Fruit fly (Drosophila melanogaster) whole organism, embryonic: ENCODE results near the gene CG13385.

Experiments
- Atf6 ChIP-seq: fragments of 200-800 bp; sonication (Bioruptor generic); IDR thresholded peaks from 2 replicates; pipeline ENCODE4 v1.3.6; 2022; ENCODE audit warnings: missing biosample characterization, missing genetic modification characterization
- C15 ChIP-seq: fragments of 200-800 bp; sonication (Bioruptor generic); IDR thresholded peaks from 3 replicates; pipeline ENCODE4 v1.3.6; 2022; ENCODE audit warnings: missing biosample characterization, missing genetic modification characterization
- CG10209 ChIP-seq: fragments of 200-800 bp; sonication (Bioruptor generic); optimal IDR thresholded peaks from 3 replicates; lab custom pipeline; 2017; ENCODE audit warnings: missing biosample characterization, mild to moderate bottlenecking, missing genetic modification characterization, missing genetic modification reagents
- CG10543 ChIP-seq: fragments of 200-800 bp; sonication (Bioruptor generic); optimal IDR thresholded peaks from 3 replicates; lab custom pipeline; 2017; ENCODE audit warnings: missing biosample characterization, mild to moderate bottlenecking, missing genetic modification characterization, moderate library complexity
- CG11398 ChIP-seq: fragments of 200-800 bp; sonication (Bioruptor generic); optimal IDR thresholded peaks from 2 replicates; lab custom pipeline; 2016; ENCODE audit warnings: missing biosample characterization, missing genetic modification characterization
- CG12104 ChIP-seq: fragments of 200-800 bp; sonication (Bioruptor generic); optimal IDR thresholded peaks from 3 replicates; lab custom pipeline; 2016; ENCODE audit warnings: missing biosample characterization, missing genetic modification characterization
- CG12391 ChIP-seq: fragments of 200-800 bp; sonication (Bioruptor generic); optimal IDR thresholded peaks from 3 replicates; lab custom pipeline; 2018; ENCODE audit warnings: missing biosample characterization, mild to moderate bottlenecking, missing genetic modification characterization, moderate library complexity
- CG14667 ChIP-seq: fragments of 200-800 bp; sonication (Bioruptor generic); IDR thresholded peaks from 2 replicates; pipeline ENCODE4 v1.3.6; 2022; ENCODE audit warnings: missing biosample characterization, missing genetic modification characterization
- CG15514 ChIP-seq: fragments of 200-800 bp; sonication (Bioruptor generic); optimal IDR thresholded peaks from 3 replicates; lab custom pipeline; 2017; ENCODE audit warnings: missing biosample characterization, missing genetic modification characterization, mild to moderate bottlenecking, moderate library complexity, missing genetic modification reagents
- CG18599 ChIP-seq: fragments of 200-800 bp; sonication (Bioruptor generic); optimal IDR thresholded peaks from 3 replicates; lab custom pipeline; 2017; ENCODE audit warnings: missing biosample characterization, missing genetic modification characterization, mild to moderate bottlenecking, moderate library complexity, missing genetic modification reagents
- CG3065 ChIP-seq: fragments of 200-800 bp; sonication (Bioruptor generic); optimal IDR thresholded peaks from 2 replicates; lab custom pipeline; 2016; ENCODE audit warnings: missing biosample characterization, missing genetic modification characterization
- CG34422 ChIP-seq: fragments of 200-800 bp; sonication (Bioruptor generic); IDR thresholded peaks from 3 replicates; pipeline ENCODE4 v1.3.6; 2022; ENCODE audit warnings: missing biosample characterization, missing genetic modification characterization
- CG43689 ChIP-seq: fragments of 200-800 bp; sonication (Bioruptor generic); IDR thresholded peaks from 2 replicates; pipeline ENCODE4 v1.3.6; 2022; ENCODE audit warnings: missing biosample characterization, missing genetic modification characterization
- CG4424 ChIP-seq: fragments of 200-800 bp; sonication (Bioruptor generic); optimal IDR thresholded peaks from 3 replicates; lab custom pipeline; 2016; ENCODE audit warnings: missing biosample characterization, missing genetic modification characterization
- CG4854 ChIP-seq: fragments of 200-800 bp; sonication (Bioruptor generic); optimal IDR thresholded peaks from 2 replicates; lab custom pipeline; 2016; ENCODE audit warnings: missing biosample characterization, missing genetic modification characterization, inconsistent platforms
- CG5245 ChIP-seq: fragments of 200-800 bp; sonication (Bioruptor generic); optimal IDR thresholded peaks from 3 replicates; lab custom pipeline; 2016; ENCODE audit warnings: missing biosample characterization, missing genetic modification characterization
- CG6254 ChIP-seq: fragments of 200-800 bp; sonication (Bioruptor generic); optimal IDR thresholded peaks from 3 replicates; lab custom pipeline; 2017; ENCODE audit warnings: mild to moderate bottlenecking, missing biosample characterization, missing genetic modification reagents, missing genetic modification characterization
- CG6654 ChIP-seq: fragments of 200-800 bp; sonication (Bioruptor generic); optimal IDR thresholded peaks from 2 replicates; lab custom pipeline; 2017; ENCODE audit warnings: missing biosample characterization, mild to moderate bottlenecking, missing genetic modification characterization
- CG7271 ChIP-seq: fragments of 200-800 bp; sonication (Bioruptor generic); optimal IDR thresholded peaks from 2 replicates; lab custom pipeline; 2018; ENCODE audit warnings: missing biosample characterization, mild to moderate bottlenecking, missing genetic modification characterization, moderate library complexity
- CG9609 ChIP-seq: fragments of 200-800 bp; sonication (Bioruptor generic); optimal IDR thresholded peaks from 3 replicates; lab custom pipeline; 2016; ENCODE audit warnings: missing biosample characterization, missing genetic modification characterization
- Dip2 ChIP-seq: fragments of 200-800 bp; sonication (Bioruptor generic); IDR thresholded peaks from 2 replicates; pipeline ENCODE4 v1.3.6; 2022; ENCODE audit warnings: missing biosample characterization, missing genetic modification characterization
- E2f1 ChIP-seq: fragments of 200-800 bp; sonication (Bioruptor generic); IDR thresholded peaks from 2 replicates; pipeline ENCODE4 v1.3.6; 2022; ENCODE audit warnings: missing biosample characterization, missing genetic modification characterization
- GATAe ChIP-seq: fragments of 200-800 bp; sonication (Bioruptor generic); conservative IDR thresholded peaks from 2 replicates; pipeline ENCODE4 v1.3.6; 2022; ENCODE audit warnings: missing biosample characterization, missing genetic modification characterization
- Hr39 ChIP-seq: fragments of >200 bp; optimal IDR thresholded peaks from 2 replicates; lab custom pipeline; 2017
- Kr ChIP-seq: fragments of 200-800 bp; sonication (Bioruptor generic); optimal IDR thresholded peaks from 2 replicates; lab custom pipeline; 2017; ENCODE audit warnings: missing biosample characterization, mild to moderate bottlenecking, missing genetic modification characterization
- Mad ChIP-seq: fragments of 200-800 bp; sonication (Bioruptor generic); optimal IDR thresholded peaks from 2 replicates; lab custom pipeline; 2016; ENCODE audit warnings: missing biosample characterization, missing genetic modification characterization
- NFAT ChIP-seq: fragments of 200-800 bp; sonication (Bioruptor generic); IDR thresholded peaks from 2 replicates; pipeline ENCODE4 v1.3.6; 2022; ENCODE audit warnings: missing biosample characterization, missing genetic modification characterization
- Nf-YA ChIP-seq: fragments of 200-800 bp; sonication (Bioruptor generic); IDR thresholded peaks from 2 replicates; pipeline ENCODE4 v1.3.6; 2022; ENCODE audit warnings: missing biosample characterization, missing genetic modification characterization
- Opbp ChIP-seq: fragments of 200-800 bp; sonication (Bioruptor generic); IDR thresholded peaks from 3 replicates; pipeline ENCODE4 v1.3.6; 2022; ENCODE audit warnings: missing biosample characterization, missing genetic modification characterization; ENCODE audit not compliant: partially characterized antibody
- Sin3A ChIP-seq: fragments of >200 bp; optimal IDR thresholded peaks from 2 replicates; lab custom pipeline; 2018
- Vsx1 ChIP-seq: fragments of 200-800 bp; sonication (Bioruptor generic); optimal IDR thresholded peaks from 2 replicates; lab custom pipeline; 2017; ENCODE audit warnings: missing biosample characterization, mild to moderate bottlenecking, missing genetic modification characterization, missing genetic modification reagents
- ap ChIP-seq: fragments of 200-800 bp; sonication (Bioruptor generic); IDR thresholded peaks from 2 replicates; pipeline ENCODE4 v1.3.6; 2022; ENCODE audit warnings: missing biosample characterization, missing genetic modification characterization
- bowl ChIP-seq: fragments of 200-800 bp; sonication (Bioruptor generic); IDR thresholded peaks from 2 replicates; pipeline ENCODE4 v1.3.6; 2022; ENCODE audit warnings: missing biosample characterization, missing genetic modification characterization
- cg ChIP-seq: fragments of 200-800 bp; sonication (Bioruptor generic); optimal IDR thresholded peaks from 3 replicates; lab custom pipeline; 2019; ENCODE audit warnings: missing biosample characterization, mild to moderate bottlenecking, missing genetic modification characterization, moderate library complexity
- dan ChIP-seq: fragments of 200-800 bp; sonication (Bioruptor generic); IDR thresholded peaks from 2 replicates; pipeline ENCODE4 v1.3.6; 2022; ENCODE audit warnings: missing biosample characterization, missing genetic modification characterization
- dpn ChIP-seq, 2 experiments: fragments of 200-800 bp; sonication (Bioruptor generic); optimal IDR thresholded peaks; 3 replicates each; lab custom pipeline; 2016; ENCODE audit warnings: missing biosample characterization in 2 of 2, missing genetic modification characterization in 2 of 2
- en ChIP-seq: fragments of 200-800 bp; sonication (Bioruptor generic); optimal IDR thresholded peaks from 2 replicates; lab custom pipeline; 2016; ENCODE audit warnings: missing biosample characterization, missing genetic modification characterization
- ftz-f1 ChIP-seq: fragments of 200-800 bp; sonication (Bioruptor generic); optimal IDR thresholded peaks from 2 replicates; lab custom pipeline; 2016; ENCODE audit warnings: missing biosample characterization, missing genetic modification characterization
- fu2 ChIP-seq: fragments of 200-800 bp; sonication (Bioruptor generic); optimal IDR thresholded peaks from 2 replicates; lab custom pipeline; 2016; ENCODE audit warnings: missing biosample characterization, missing genetic modification characterization
- grn ChIP-seq: fragments of 200-800 bp; sonication (Bioruptor generic); optimal IDR thresholded peaks from 3 replicates; lab custom pipeline; 2017; ENCODE audit warnings: missing biosample characterization, missing genetic modification characterization
- lilli ChIP-seq: fragments of 200-800 bp; sonication (Bioruptor generic); optimal IDR thresholded peaks from 3 replicates; lab custom pipeline; 2016; ENCODE audit warnings: missing biosample characterization, missing genetic modification characterization
- luna ChIP-seq: fragments of 200-800 bp; sonication (Bioruptor generic); optimal IDR thresholded peaks from 2 replicates; lab custom pipeline; 2016; ENCODE audit warnings: missing biosample characterization, missing genetic modification characterization
- oc ChIP-seq: fragments of 200-800 bp; sonication (Bioruptor generic); optimal IDR thresholded peaks from 2 replicates; lab custom pipeline; 2018; ENCODE audit warnings: missing biosample characterization, mild to moderate bottlenecking, missing genetic modification characterization, moderate library complexity
- onecut ChIP-seq: fragments of 200-800 bp; sonication (Bioruptor generic); IDR thresholded peaks from 2 replicates; pipeline ENCODE4 v1.3.6; 2022; ENCODE audit warnings: missing biosample characterization, missing genetic modification characterization
- ranshi ChIP-seq: fragments of 200-800 bp; sonication (Bioruptor generic); IDR thresholded peaks from 2 replicates; pipeline ENCODE4 v1.3.6; 2022; ENCODE audit warnings: missing biosample characterization, missing genetic modification characterization
- scrt ChIP-seq: fragments of 200-800 bp; sonication (Bioruptor generic); optimal IDR thresholded peaks from 2 replicates; lab custom pipeline; 2018; ENCODE audit warnings: missing biosample characterization, mild to moderate bottlenecking, missing genetic modification characterization, moderate library complexity
- sens ChIP-seq: fragments of 200-800 bp; sonication (Bioruptor generic); peaks from one replicate; lab custom pipeline; 2016; ENCODE audit warnings: missing biosample characterization, missing genetic modification characterization
- sens-2 ChIP-seq: fragments of 200-800 bp; sonication (Bioruptor generic); IDR thresholded peaks from 2 replicates; pipeline ENCODE4 v1.3.6; 2022; ENCODE audit warnings: missing biosample characterization, missing genetic modification characterization
- sob ChIP-seq: fragments of 200-800 bp; sonication (Bioruptor generic); IDR thresholded peaks from 2 replicates; pipeline ENCODE4 v1.3.6; 2022; ENCODE audit warnings: missing biosample characterization, missing genetic modification characterization
- stc ChIP-seq: fragments of 200-800 bp; sonication (Bioruptor generic); IDR thresholded peaks from 2 replicates; pipeline ENCODE4 v1.3.6; 2022; ENCODE audit warnings: missing biosample characterization, missing genetic modification characterization
- tx ChIP-seq: fragments of 200-800 bp; sonication (Bioruptor generic); optimal IDR thresholded peaks from 2 replicates; lab custom pipeline; 2016; ENCODE audit warnings: missing biosample characterization, missing genetic modification characterization

Gene CG13385

DNA sequence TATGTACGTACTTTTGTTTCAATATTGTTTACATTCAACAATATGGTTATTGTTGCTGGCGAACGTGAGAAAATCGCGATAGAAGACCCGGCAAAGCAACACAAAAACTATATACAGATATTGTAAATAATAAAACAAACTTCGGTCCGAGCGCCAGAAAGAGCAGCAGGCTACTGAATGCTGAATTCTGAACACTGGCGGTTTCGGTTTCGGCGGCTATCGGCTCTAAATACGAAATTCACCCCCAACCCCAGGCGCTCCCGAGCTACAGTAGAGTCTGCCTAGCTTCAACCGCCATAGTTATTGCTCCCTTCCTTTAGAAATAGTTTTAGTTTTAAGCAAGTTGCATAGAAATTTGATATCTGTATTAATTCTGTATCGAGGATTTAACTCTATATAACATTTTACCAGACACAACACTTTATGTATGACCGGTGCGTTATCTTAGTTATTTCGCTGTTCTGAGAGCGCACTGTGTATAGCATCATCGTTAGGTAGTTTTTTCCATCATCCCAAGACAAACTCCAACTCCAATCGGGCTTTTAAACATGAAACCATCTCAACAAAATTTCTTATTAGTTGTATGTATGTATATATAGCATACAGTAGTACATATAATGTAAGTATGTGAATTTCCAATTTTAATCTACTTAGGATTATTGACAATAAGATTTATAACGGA is 34.0 kb upstream of the CG13385 start, which contains the start of gene CG7627 (continued):
- TF ChIP-seq CG3065 (no peak), CG12391 (tag; lab: Kevin White, UChicago) (peak; percentile 77), CG9609 (GFP tag; lab: Kevin White, UChicago) (peak; percentile 72), CG4424 (GFP tag; lab: Kevin White, UChicago) (peak; percentile 82), C15 (GFP tag; lab: Robert Waterston, UW) (0 out of 3 replicates have a peak, but pooled peaks have one; percentile 52), Atf6 (GFP tag; lab: Robert Waterston, UW) (peak; percentile 85), E2f1 (peak; percentile 63), CG6654 (GFP tag; lab: Kevin White, UChicago) (peak; percentile 53), fu2 (GFP tag; lab: Kevin White, UChicago) (peak; percentile 77), NFAT (GFP tag; lab: Robert Waterston, UW) (peak; percentile 82), CG5245 (GFP tag; lab: Kevin White, UChicago) (peak; percentile 61), ftz-f1 (GFP tag; lab: Kevin White, UChicago) (no peak), CG4854 (GFP tag; lab: Kevin White, UChicago) (peak; percentile 19), CG10209 (peak; percentile 79), dpn (GFP tag; optimal IDR thresholded peaks at IDR 0.05; lab: Kevin White, UChicago) (peak; percentile 67 to 77), Dip2 (GFP tag; lab: Robert Waterston, UW) (no peak; the same call in 1 of the 2 replicates), CG18599 (peak; percentile 94), en (no peak), CG14667 (GFP tag; lab: Robert Waterston, UW) (peak; percentile 82; the same call in 1 of the 2 replicates), stc (GFP tag; lab: Robert Waterston, UW) (peak; percentile 60; the same call in 1 of the 2 replicates), lilli (GFP tag; lab: Kevin White, UChicago) (peak; percentile 89), onecut (peak; percentile 54), Nf-YA (GFP tag; lab: Robert Waterston, UW) (peak; percentile 53; the same call in 1 of the 2 replicates), Vsx1 (peak; percentile 19), sob (GFP tag; lab: Robert Waterston, UW) (peak; percentile 64), CG43689 (no peak), luna (GFP tag; lab: Kevin White, UChicago) (peak; percentile 1), CG34422 (GFP tag; lab: Robert Waterston, UW) (peak; percentile 79), Sin3A (no peak), sens-2 (no peak), sens (GFP tag; lab: Kevin White, UChicago) (peak; percentile 96), oc (tag; lab: Kevin White, UChicago) (no peak), CG10543 (GFP tag; lab: Kevin White, UChicago) (peak; percentile 87), grn (GFP tag; lab: Kevin White, UChicago) (peak; percentile 3), bowl (GFP tag; lab: Robert Waterston, UW) (no peak), GATAe (GFP tag; lab: Robert Waterston, UW) (peak; percentile 38; the same call in 1 of the 2 replicates), CG11398 (GFP tag; lab: Kevin White, UChicago) (no peak), Opbp (GFP tag; lab: Robert Waterston, UW) (no peak), scrt (GFP tag; lab: Kevin White, UChicago) (peak; percentile 51), dan (no peak), CG15514 (GFP tag; lab: Kevin White, UChicago) (peak; percentile 53), ap (0 out of 2 replicates have a peak, but pooled peaks have one; percentile 51), Mad (GFP tag; lab: Kevin White, UChicago) (no peak), CG7271 (no peak), Kr (GFP tag; lab: Kevin White, UChicago) (no peak), Hr39 (no peak), CG12104 (GFP tag; lab: Kevin White, UChicago) (peak; percentile 76), cg (GFP tag; lab: Kevin White, UChicago) (no peak), CG6254 (GFP tag; lab: Kevin White, UChicago) (peak; percentile 12), tx (GFP tag; lab: Kevin White, UChicago) (peak; percentile 57), ranshi (GFP tag; lab: Robert Waterston, UW) (peak; percentile 81)
